Fruit fly (Drosophila melanogaster) whole organism: ENCODE measurements around the gene CG44002.

ENCODE experiments used
- CG8478 ChIP-seq: fragments of >200 bp; optimal IDR thresholded peaks from 2 replicates; lab custom pipeline; 2018; ENCODE audit warnings: inconsistent platforms
- Dll ChIP-seq: fragments of >200 bp; optimal IDR thresholded peaks from 2 replicates; lab custom pipeline; 2017
- EcR ChIP-seq, 2 experiments: fragments of >200 bp; optimal IDR thresholded peaks; 2 replicates each; lab custom pipeline; 2017; ENCODE audit warnings: missing biosample characterization in 2 of 2, missing genetic modification characterization in 2 of 2, missing genetic modification reagents in 2 of 2
- pan ChIP-seq: fragments of >200 bp; optimal IDR thresholded peaks from 2 replicates; lab custom pipeline; 2017
- psq ChIP-seq: fragments of >200 bp; optimal IDR thresholded peaks from 2 replicates; lab custom pipeline; 2017
- usp ChIP-seq: fragments of >200 bp; optimal IDR thresholded peaks from 2 replicates; lab custom pipeline; 2017; ENCODE audit warnings: missing biosample characterization, missing genetic modification characterization, mixed read lengths

The CG44002 gene

dm6 chr2L:3170949-3171579, at the start of gene CG44002:
TSS of gene CG44002 (minus strand) at chr2L:3171092.
- no peak for TF ChIP-seq CG8478 (lab: Kevin White, UChicago)
- no peak for TF ChIP-seq usp (GFP tag; lab: Kevin White, UChicago)
- TF ChIP-seq EcR (GFP tag; optimal IDR thresholded peaks at IDR 0.05; lab: Kevin White, UChicago): no peak
- TF ChIP-seq Dll (lab: Kevin White, UChicago): no peak
- TF ChIP-seq psq (lab: Kevin White, UChicago): no peak
- no peak for TF ChIP-seq pan (lab: Kevin White, UChicago)

- no peak for TF ChIP-seq CG8478 (lab: Kevin White, UChicago)
- no peak for TF ChIP-seq usp (GFP tag; lab: Kevin White, UChicago)
Measured at dm6 chr2L:3200396-3200795, 29.5 kb upstream of the CG44002 start, which contains the start of gene CG34393. TSS of gene CG34393 (minus strand) at chr2L:3200496.

dm6 chr2L:3199556-3199955, 28.7 kb upstream of the CG44002 start:
- TF ChIP-seq psq (lab: Kevin White, UChicago) (no peak), EcR (GFP tag; optimal IDR thresholded peaks at IDR 0.05; lab: Kevin White, UChicago) (no peak), pan (lab: Kevin White, UChicago) (no peak), Dll (lab: Kevin White, UChicago) (no peak), usp (GFP tag; lab: Kevin White, UChicago) (no peak), CG8478 (lab: Kevin White, UChicago) (no peak)

dm6 chr2L:3188875-3189274, 18.0 kb upstream of the CG44002 start:
- TF ChIP-seq Dll (lab: Kevin White, UChicago) (no peak), usp (GFP tag; lab: Kevin White, UChicago) (no peak), psq (lab: Kevin White, UChicago) (no peak), CG8478 (lab: Kevin White, UChicago) (no peak), pan (lab: Kevin White, UChicago) (no peak), EcR (GFP tag; optimal IDR thresholded peaks at IDR 0.05; lab: Kevin White, UChicago) (no peak)

dm6 chr2L:3183205-3183604, 12.3 kb upstream of the CG44002 start:
- TF ChIP-seq EcR (GFP tag; optimal IDR thresholded peaks at IDR 0.05; lab: Kevin White, UChicago): no peak
- no peak for TF ChIP-seq Dll (lab: Kevin White, UChicago)
- no peak for TF ChIP-seq usp (GFP tag; lab: Kevin White, UChicago)
- TF ChIP-seq pan (lab: Kevin White, UChicago): no peak
- no peak for TF ChIP-seq psq (lab: Kevin White, UChicago)
- TF ChIP-seq CG8478 (lab: Kevin White, UChicago): no peak

dm6 chr2L:3179654-3180053, 8.8 kb upstream of the CG44002 start:
- TF ChIP-seq CG8478 (lab: Kevin White, UChicago) (no peak), pan (lab: Kevin White, UChicago) (no peak), usp (GFP tag; lab: Kevin White, UChicago) (no peak), EcR (GFP tag; optimal IDR thresholded peaks at IDR 0.05; lab: Kevin White, UChicago) (no peak), psq (lab: Kevin White, UChicago) (no peak), Dll (lab: Kevin White, UChicago) (no peak)

dm6 chr2L:3173740-3174139, 2.8 kb upstream of the CG44002 start, which contains the start of the genes CG31698 and CG15404:
TSS of gene CG31698 (minus strand) at chr2L:3173840.
TSS of gene CG15404 (plus strand) at chr2L:3173972.
- no peak for TF ChIP-seq Dll (lab: Kevin White, UChicago)
- no peak for TF ChIP-seq psq (lab: Kevin White, UChicago)
- no peak for TF ChIP-seq EcR (GFP tag; optimal IDR thresholded peaks at IDR 0.05; lab: Kevin White, UChicago)
- no peak for TF ChIP-seq usp (GFP tag; lab: Kevin White, UChicago)
- TF ChIP-seq CG8478 (lab: Kevin White, UChicago): no peak

- TF ChIP-seq EcR (GFP tag; optimal IDR thresholded peaks at IDR 0.05; lab: Kevin White, UChicago) (no peak), psq (lab: Kevin White, UChicago) (no peak), CG8478 (lab: Kevin White, UChicago) (no peak), Dll (lab: Kevin White, UChicago) (no peak), pan (lab: Kevin White, UChicago) (no peak), usp (GFP tag; lab: Kevin White, UChicago) (no peak)
Measured at dm6 chr2L:3172745-3173271, 1.9 kb upstream of the CG44002 start.

dm6 chr2L:3166710-3167109, 4.2 kb downstream of the CG44002 start:
- TF ChIP-seq psq (lab: Kevin White, UChicago): no peak
- no peak for TF ChIP-seq pan (lab: Kevin White, UChicago)
- no peak for TF ChIP-seq CG8478 (lab: Kevin White, UChicago)
- TF ChIP-seq usp (GFP tag; lab: Kevin White, UChicago): no peak
- no peak for TF ChIP-seq EcR (GFP tag; optimal IDR thresholded peaks at IDR 0.05; lab: Kevin White, UChicago)
- TF ChIP-seq Dll (lab: Kevin White, UChicago): no peak

- TF ChIP-seq psq (lab: Kevin White, UChicago) (no peak), Dll (lab: Kevin White, UChicago) (no peak), EcR (GFP tag; optimal IDR thresholded peaks at IDR 0.05; lab: Kevin White, UChicago) (no peak), CG8478 (lab: Kevin White, UChicago) (no peak), usp (GFP tag; lab: Kevin White, UChicago) (no peak), pan (lab: Kevin White, UChicago) (no peak)
Measured at dm6 chr2L:3165022-3165647, 5.8 kb downstream of the CG44002 start.
